Fruit fly (Drosophila melanogaster) whole organism, pupa: ENCODE results near the gene mtTFB2.

Source experiments
- CG10348 ChIP-seq: fragments of 200-800 bp; sonication (Bioruptor generic); IDR thresholded peaks from 2 replicates; pipeline ENCODE4 v1.3.6; 2022; ENCODE audit warnings: missing biosample characterization, missing genetic modification characterization
- CG12605 ChIP-seq: fragments of 200-800 bp; sonication (Bioruptor generic); IDR thresholded peaks from 2 replicates; pipeline ENCODE4 v1.3.6; 2022; ENCODE audit warnings: missing biosample characterization, missing genetic modification characterization
- CG13204 ChIP-seq: fragments of 200-800 bp; sonication (Bioruptor generic); optimal IDR thresholded peaks from 2 replicates; lab custom pipeline; 2018; ENCODE audit warnings: missing biosample characterization, mild to moderate bottlenecking, missing genetic modification characterization, moderate library complexity
- CG14655 ChIP-seq: fragments of 200-800 bp; sonication (Bioruptor generic); optimal IDR thresholded peaks from 3 replicates; lab custom pipeline; 2017; ENCODE audit warnings: mild to moderate bottlenecking, missing biosample characterization, missing genetic modification reagents, missing genetic modification characterization
- CG15710 ChIP-seq: fragments of 200-800 bp; sonication (Bioruptor generic); optimal IDR thresholded peaks from 2 replicates; lab custom pipeline; 2018; ENCODE audit warnings: missing biosample characterization, mild to moderate bottlenecking, missing genetic modification characterization, moderate library complexity
- CG17806 ChIP-seq: fragments of 200-800 bp; sonication (Bioruptor generic); optimal IDR thresholded peaks from 2 replicates; lab custom pipeline; 2018; ENCODE audit warnings: missing biosample characterization, mild to moderate bottlenecking, missing genetic modification characterization, moderate library complexity
- CG32121 ChIP-seq: fragments of 200-800 bp; sonication (Bioruptor generic); IDR thresholded peaks from 2 replicates; pipeline ENCODE4 v1.3.6; 2022; ENCODE audit warnings: missing biosample characterization, missing genetic modification characterization
- CG34367 ChIP-seq: fragments of 200-800 bp; sonication (Bioruptor generic); optimal IDR thresholded peaks from 2 replicates; lab custom pipeline; 2018; ENCODE audit warnings: missing biosample characterization, mild to moderate bottlenecking, missing genetic modification characterization
- CG4496 ChIP-seq: fragments of 200-800 bp; sonication (Bioruptor generic); IDR thresholded peaks from 3 replicates; pipeline ENCODE4 v1.3.6; 2022; ENCODE audit warnings: missing biosample characterization, missing genetic modification characterization
- CG8159 ChIP-seq: fragments of 200-800 bp; sonication (Bioruptor generic); optimal IDR thresholded peaks from 3 replicates; lab custom pipeline; 2018; ENCODE audit warnings: missing biosample characterization, mild to moderate bottlenecking, missing genetic modification characterization, moderate library complexity
- CG8301 ChIP-seq: fragments of 200-800 bp; sonication (Bioruptor generic); optimal IDR thresholded peaks from 2 replicates; lab custom pipeline; 2018; ENCODE audit warnings: missing biosample characterization, mild to moderate bottlenecking, missing genetic modification characterization
- CG9948 ChIP-seq: fragments of 200-800 bp; sonication (Bioruptor generic); optimal IDR thresholded peaks from 2 replicates; lab custom pipeline; 2018; ENCODE audit warnings: missing biosample characterization, mild to moderate bottlenecking, missing genetic modification characterization, moderate library complexity
- D1 ChIP-seq: fragments of 200-800 bp; sonication (Bioruptor generic); optimal IDR thresholded peaks from 2 replicates; lab custom pipeline; 2018; ENCODE audit warnings: missing biosample characterization, mild to moderate bottlenecking, missing genetic modification characterization, moderate library complexity
- EcR ChIP-seq: fragments of 200-800 bp; sonication (Bioruptor generic); optimal IDR thresholded peaks from 3 replicates; lab custom pipeline; 2019; ENCODE audit warnings: missing biosample characterization, missing genetic modification characterization, mild to moderate bottlenecking, moderate library complexity, missing genetic modification reagents
- Ets98B ChIP-seq: fragments of 200-800 bp; sonication (Bioruptor generic); IDR thresholded peaks from 2 replicates; pipeline ENCODE4 v1.3.6; 2022; ENCODE audit warnings: missing biosample characterization, missing genetic modification characterization
- Pif1A ChIP-seq: fragments of 200-800 bp; sonication (Bioruptor generic); optimal IDR thresholded peaks from 3 replicates; lab custom pipeline; 2016; ENCODE audit warnings: missing biosample characterization, missing genetic modification characterization
- Pif1B ChIP-seq: fragments of 200-800 bp; sonication (Bioruptor generic); optimal IDR thresholded peaks from 3 replicates; lab custom pipeline; 2016; ENCODE audit warnings: missing biosample characterization, missing genetic modification characterization
- Snoo ChIP-seq: fragments of 200-800 bp; sonication (Bioruptor generic); optimal IDR thresholded peaks from 3 replicates; lab custom pipeline; 2017; ENCODE audit warnings: missing biosample characterization, mild to moderate bottlenecking, missing genetic modification characterization, inconsistent platforms
- fd96Ca ChIP-seq: fragments of 200-800 bp; sonication (Bioruptor generic); IDR thresholded peaks from 3 replicates; pipeline ENCODE4 v1.3.6; 2022; ENCODE audit warnings: missing biosample characterization, missing genetic modification characterization
- gl ChIP-seq: fragments of 200-800 bp; sonication (Bioruptor generic); optimal IDR thresholded peaks from 2 replicates; lab custom pipeline; 2018; ENCODE audit warnings: missing biosample characterization, mild to moderate bottlenecking, missing genetic modification characterization
- rn ChIP-seq: fragments of 200-800 bp; sonication (Bioruptor generic); IDR thresholded peaks from 2 replicates; pipeline ENCODE4 v1.3.6; 2022; ENCODE audit warnings: missing biosample characterization, missing genetic modification characterization

Gene mtTFB2

DNA sequence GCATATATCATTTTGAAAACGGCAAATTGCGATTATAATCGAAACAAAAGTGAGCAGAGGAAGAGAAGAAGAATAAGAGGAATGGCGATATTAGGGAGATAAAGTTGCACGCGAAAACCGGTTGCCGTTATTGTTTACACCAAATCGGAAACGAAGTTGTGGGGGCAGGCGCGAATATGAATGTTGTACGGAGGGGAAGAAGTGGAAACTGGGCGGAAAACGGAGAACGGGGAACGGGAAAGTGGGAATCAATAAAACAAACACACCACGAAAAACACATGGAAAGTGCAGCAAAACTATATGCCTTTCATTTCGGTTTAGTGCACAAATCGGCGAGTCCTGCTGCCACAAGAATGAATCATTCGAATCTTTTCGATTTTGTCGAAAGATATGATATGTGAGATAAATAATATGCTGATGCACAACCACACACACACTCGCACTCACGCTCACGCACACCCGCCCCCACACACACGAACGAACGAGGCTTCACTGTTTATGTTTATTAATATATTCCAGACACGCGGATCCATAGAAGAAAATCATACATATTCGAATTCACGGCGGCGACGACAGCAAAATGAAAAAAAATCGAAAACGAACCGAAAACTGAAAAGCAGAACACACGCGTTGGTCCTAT lies 3.2 kb upstream of the mtTFB2 start:
- no peak for TF ChIP-seq CG17806
- TF ChIP-seq Ets98B (GFP tag; lab: Robert Waterston, UW) = no peak
- no peak for TF ChIP-seq CG9948 (tag; lab: Kevin White, UChicago)
- no peak for TF ChIP-seq EcR (GFP tag; lab: Kevin White, UChicago)
- TF ChIP-seq CG12605 (GFP tag; lab: Robert Waterston, UW) = no peak
- no peak for TF ChIP-seq CG10348 (GFP tag; lab: Robert Waterston, UW)
- no peak for TF ChIP-seq CG14655 (GFP tag; lab: Kevin White, UChicago)
- no peak for TF ChIP-seq fd96Ca
- TF ChIP-seq Pif1A = no peak
- no peak for TF ChIP-seq CG13204 (GFP tag; lab: Kevin White, UChicago)
- no peak for TF ChIP-seq D1 (tag; lab: Kevin White, UChicago)
- no peak for TF ChIP-seq CG15710 (tag; lab: Kevin White, UChicago)
- TF ChIP-seq rn (GFP tag; lab: Robert Waterston, UW) = no peak
- TF ChIP-seq CG34367 (tag; lab: Kevin White, UChicago) = no peak
- TF ChIP-seq CG4496 = no peak
- TF ChIP-seq Snoo = no peak
- TF ChIP-seq Pif1B (GFP tag; lab: Kevin White, UChicago) = no peak
- no peak for TF ChIP-seq CG8159
- no peak for TF ChIP-seq CG32121 (GFP tag; lab: Robert Waterston, UW)

DNA sequence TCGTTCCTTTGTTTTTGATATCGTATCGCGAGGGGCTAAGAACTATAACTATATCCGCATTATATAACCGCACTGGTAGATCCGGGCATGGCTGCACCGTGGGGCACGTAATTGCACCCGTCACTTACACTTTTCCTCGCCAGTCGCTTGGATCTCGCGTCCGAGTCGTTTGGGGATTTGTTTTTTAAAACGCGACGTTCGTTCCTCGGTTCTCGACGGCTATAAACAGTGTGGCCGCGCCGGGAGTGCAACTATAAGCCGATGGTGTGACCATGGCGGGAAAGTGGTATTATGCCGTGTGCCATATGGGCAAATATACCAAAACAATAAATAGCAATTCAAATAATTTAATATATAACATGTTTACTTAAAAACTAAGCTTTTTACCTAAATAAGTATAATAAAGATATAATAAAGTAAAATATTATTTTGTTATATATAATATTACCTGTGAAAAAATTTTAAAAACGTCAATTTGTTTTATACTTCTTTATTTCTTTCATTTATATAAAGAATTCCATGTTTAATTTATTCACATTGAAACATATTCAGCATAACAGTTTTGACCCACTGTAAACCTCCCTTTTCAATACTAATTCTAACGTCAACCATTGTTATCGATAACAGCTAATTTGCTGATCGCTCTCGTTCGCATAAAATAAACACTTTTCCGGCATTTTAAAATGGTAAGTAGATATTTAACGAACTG lies 2.6 kb upstream of the mtTFB2 start, which contains the start of the genes Mical and CG3909:
Gene Mical (minus strand): TSS at position 232 of the 709 bp plus-strand sequence.
Gene CG3909 (plus strand): TSS at position 607 of the 709 bp plus-strand sequence.
- TF ChIP-seq fd96Ca (no peak), EcR (GFP tag; lab: Kevin White, UChicago) (peak; percentile 4), Pif1A (no peak), CG17806 (peak; percentile 76), Pif1B (GFP tag; lab: Kevin White, UChicago) (peak; percentile 55), CG4496 (peak; percentile 89), D1 (tag; lab: Kevin White, UChicago) (peak; percentile 77), CG32121 (GFP tag; lab: Robert Waterston, UW) (peak; percentile 84), CG12605 (GFP tag; lab: Robert Waterston, UW) (peak; percentile 86), Ets98B (GFP tag; lab: Robert Waterston, UW) (peak; percentile 83), CG10348 (GFP tag; lab: Robert Waterston, UW) (no peak), CG14655 (GFP tag; lab: Kevin White, UChicago) (no peak), Snoo (peak; percentile 68), CG8159 (peak; percentile 83), CG15710 (tag; lab: Kevin White, UChicago) (peak; percentile 77), CG13204 (GFP tag; lab: Kevin White, UChicago) (no peak), CG8301 (tag; lab: Kevin White, UChicago) (peak; percentile 61), CG34367 (tag; lab: Kevin White, UChicago) (peak; percentile 67), gl (tag; lab: Kevin White, UChicago) (no peak), CG9948 (tag; lab: Kevin White, UChicago) (peak; percentile 78), rn (GFP tag; lab: Robert Waterston, UW) (peak; percentile 76)

DNA sequence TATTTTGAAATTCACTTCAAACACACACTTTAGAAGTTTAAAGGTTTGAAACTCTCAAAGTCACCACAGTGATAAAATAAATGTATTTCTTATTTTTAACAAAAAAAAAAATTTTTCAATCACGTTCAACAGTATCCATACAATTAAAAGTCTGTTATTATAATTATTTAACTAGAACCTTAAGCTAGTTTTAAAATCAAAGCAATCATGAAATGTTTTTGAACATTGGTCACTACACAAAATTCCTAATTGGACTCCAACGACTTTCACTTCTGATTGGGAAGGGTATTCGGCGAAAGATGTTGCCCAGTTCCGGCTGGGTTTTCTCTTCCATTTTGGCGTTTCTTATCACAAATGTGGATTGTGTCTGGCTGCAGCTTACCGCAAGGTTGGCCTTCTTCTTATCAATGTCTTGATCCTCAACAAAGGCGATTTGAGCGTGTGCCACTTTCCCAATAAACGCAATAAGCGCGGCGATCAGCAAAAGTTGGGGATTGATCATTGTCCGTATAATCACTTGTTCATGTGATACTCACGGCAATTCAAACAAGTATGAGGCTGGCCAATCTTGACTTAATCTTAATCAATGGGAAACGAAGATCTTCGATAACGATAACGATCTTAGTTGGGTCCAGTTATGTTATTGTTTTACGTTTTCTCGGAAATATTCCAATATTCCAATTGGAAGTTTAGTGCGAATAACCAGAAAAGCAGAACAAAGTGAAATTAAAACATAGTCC lies 2.8 kb downstream of the mtTFB2 start:
- TF ChIP-seq Ets98B (GFP tag; lab: Robert Waterston, UW) = no peak
- TF ChIP-seq CG34367 (tag; lab: Kevin White, UChicago) = peak; percentile 29
- TF ChIP-seq D1 (tag; lab: Kevin White, UChicago) = no peak
- peak; percentile 62 for TF ChIP-seq Snoo
- peak; percentile 61 for TF ChIP-seq CG15710 (tag; lab: Kevin White, UChicago)
- no peak for TF ChIP-seq CG13204 (GFP tag; lab: Kevin White, UChicago)
- TF ChIP-seq CG8301 (tag; lab: Kevin White, UChicago) = peak; percentile 58
- no peak for TF ChIP-seq CG10348 (GFP tag; lab: Robert Waterston, UW)
- no peak for TF ChIP-seq rn (GFP tag; lab: Robert Waterston, UW)
- peak; percentile 64 for TF ChIP-seq CG8159
- no peak for TF ChIP-seq CG32121 (GFP tag; lab: Robert Waterston, UW)
- no peak for TF ChIP-seq CG4496
- no peak for TF ChIP-seq Pif1A
- peak; percentile 54 for TF ChIP-seq CG17806
- peak; percentile 44 for TF ChIP-seq CG9948 (tag; lab: Kevin White, UChicago)

DNA sequence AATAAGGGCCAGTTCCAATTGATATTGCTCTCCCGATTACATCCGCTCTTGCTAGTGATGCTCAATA lies 3.2 kb downstream of the mtTFB2 start, which contains the start of gene CG12811:
Gene CG12811 (minus strand): TSS at position 23 of the 67 bp plus-strand sequence.
- TF ChIP-seq CG8159 = no peak
- no peak for TF ChIP-seq CG12605 (GFP tag; lab: Robert Waterston, UW)
- no peak for TF ChIP-seq CG14655 (GFP tag; lab: Kevin White, UChicago)
- TF ChIP-seq Pif1A = no peak
- TF ChIP-seq fd96Ca = no peak
- no peak for TF ChIP-seq CG8301 (tag; lab: Kevin White, UChicago)

DNA sequence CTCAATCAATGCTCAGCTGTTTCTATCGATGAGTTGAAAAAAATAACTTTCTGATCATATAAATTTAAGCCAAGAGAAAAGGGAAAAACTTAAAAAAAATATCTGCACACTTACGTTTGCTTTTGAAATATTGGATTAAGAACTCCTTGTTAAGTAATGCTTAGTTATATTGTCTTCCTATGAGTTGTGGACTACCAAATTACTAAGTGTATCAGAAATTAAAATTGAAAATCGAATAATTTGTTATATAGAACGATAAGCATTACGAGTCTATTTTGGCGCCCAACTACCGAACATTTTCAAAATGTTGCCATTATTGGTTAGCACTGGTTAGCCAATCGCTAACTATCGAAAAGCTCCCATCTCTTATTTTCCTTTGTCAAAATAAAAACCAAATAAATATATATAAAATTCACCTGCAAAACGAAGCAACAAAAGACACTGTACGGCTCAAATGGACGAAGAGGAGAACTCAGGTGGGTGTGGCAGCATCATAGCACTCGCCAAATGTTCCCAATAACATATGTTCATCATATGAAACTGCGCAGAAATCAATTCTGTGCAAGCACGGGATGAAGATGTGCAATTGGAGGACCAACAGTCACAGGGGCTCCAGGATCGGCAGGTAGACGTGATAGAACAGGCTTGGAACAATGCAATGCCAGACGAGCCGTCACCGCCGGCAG lies 3.6 kb downstream of the mtTFB2 start, which contains the start of gene ohgt:
Gene ohgt (plus strand): TSS at position 358 of the 686 bp plus-strand sequence.
- TF ChIP-seq CG13204 (GFP tag; lab: Kevin White, UChicago) (no peak), CG34367 (tag; lab: Kevin White, UChicago) (peak; percentile 22), CG9948 (tag; lab: Kevin White, UChicago) (peak; percentile 27), CG17806 (no peak)
